Worm (Caenorhabditis elegans) whole organism, midembryonic: ENCODE results near the gene vps-33.2.

Experiments used
- T22C8.4 ChIP-seq: fragments of 200-800 bp; sonication (Bioruptor generic); IDR thresholded peaks from 2 replicates; pipeline ENCODE4 v1.3.6; 2022; ENCODE audit warnings: missing genetic modification characterization, missing compliant biosample characterization
- cog-1 ChIP-seq: sonication (generic microtip); optimal IDR thresholded peaks from 2 replicates; lab custom pipeline; 2016; ENCODE audit warnings: missing genetic modification characterization, missing compliant biosample characterization
- flt-1 ChIP-seq: fragments of 200-800 bp; sonication (Bioruptor generic); IDR thresholded peaks from 2 replicates; pipeline ENCODE4 v1.3.6; 2022; ENCODE audit warnings: missing genetic modification characterization, missing compliant biosample characterization
- klf-2 ChIP-seq: fragments of 200-800 bp; sonication (Bioruptor generic); conservative IDR thresholded peaks from 2 replicates; pipeline ENCODE4 v1.3.6; 2022; ENCODE audit warnings: missing genetic modification reagents, missing genetic modification characterization, missing compliant biosample characterization
- med-1 ChIP-seq: sonication (generic microtip); optimal IDR thresholded peaks from 2 replicates; lab custom pipeline; 2017; ENCODE audit warnings: missing genetic modification characterization, mild to moderate bottlenecking, missing compliant biosample characterization, antibody characterized with exemption, missing genetic modification reagents; ENCODE audit not compliant: insufficient read depth
- ref-1 ChIP-seq: fragments of 200-800 bp; sonication (Bioruptor generic); conservative IDR thresholded peaks from 2 replicates; pipeline ENCODE4 v1.3.6; 2022; ENCODE audit warnings: missing genetic modification reagents, missing genetic modification characterization, missing compliant biosample characterization
- tab-1 ChIP-seq: fragments of 200-800 bp; sonication (Bioruptor generic); IDR thresholded peaks from 2 replicates; pipeline ENCODE4 v1.3.6; 2022; ENCODE audit warnings: missing genetic modification characterization, missing compliant biosample characterization
- ztf-23 ChIP-seq: fragments of 200-800 bp; sonication (Bioruptor generic); IDR thresholded peaks from 2 replicates; pipeline ENCODE4 v1.3.6; 2022; ENCODE audit warnings: missing genetic modification reagents, missing genetic modification characterization, missing compliant biosample characterization
- ztf-29 ChIP-seq: fragments of 200-800 bp; sonication (Bioruptor generic); IDR thresholded peaks from 2 replicates; pipeline ENCODE4 v1.3.6; 2022; ENCODE audit warnings: missing genetic modification reagents, missing genetic modification characterization, missing compliant biosample characterization

The vps-33.2 gene

ce11 chrII:6568707-6569106 lies 32.3 kb upstream of the vps-33.2 start, which contains the start of gene sra-27:
Gene sra-27, plus strand, starts transcription at chrII:6569007.
- no peak for TF ChIP-seq flt-1
- no peak for TF ChIP-seq ztf-29 (GFP tag; lab: Robert Waterston, UW)
- TF ChIP-seq med-1 (GFP tag; lab: Kevin White, UChicago) = no peak
- TF ChIP-seq tab-1 = no peak
- no peak for TF ChIP-seq klf-2 (GFP tag; lab: Robert Waterston, UW)
- TF ChIP-seq ztf-23 (GFP tag; lab: Robert Waterston, UW) = no peak
- no peak for TF ChIP-seq ref-1 (GFP tag; lab: Robert Waterston, UW)
- no peak for TF ChIP-seq T22C8.4 (GFP tag; lab: Robert Waterston, UW)
- TF ChIP-seq cog-1 (tag; lab: Kevin White, UChicago) = no peak

ce11 chrII:6573677-6574076 lies 27.3 kb upstream of the vps-33.2 start, which contains the start of gene sra-28:
Gene sra-28, minus strand, starts transcription at chrII:6573777.
- no peak for TF ChIP-seq ztf-29 (GFP tag; lab: Robert Waterston, UW)
- no peak for TF ChIP-seq ztf-23 (GFP tag; lab: Robert Waterston, UW)

ce11 chrII:6575647-6576046 lies 25.4 kb upstream of the vps-33.2 start, which contains the start of gene sra-29:
Gene sra-29, minus strand, starts transcription at chrII:6575747.
- TF ChIP-seq klf-2 (GFP tag; lab: Robert Waterston, UW) = no peak
- no peak for TF ChIP-seq flt-1
- TF ChIP-seq ztf-23 (GFP tag; lab: Robert Waterston, UW) = no peak
- TF ChIP-seq tab-1 = no peak
- no peak for TF ChIP-seq med-1 (GFP tag; lab: Kevin White, UChicago)
- TF ChIP-seq T22C8.4 (GFP tag; lab: Robert Waterston, UW) = no peak
- no peak for TF ChIP-seq cog-1 (tag; lab: Kevin White, UChicago)

ce11 chrII:6578378-6578777 lies 22.6 kb upstream of the vps-33.2 start, which contains the start of gene sra-31:
Gene sra-31, minus strand, starts transcription at chrII:6578478.
- no peak for TF ChIP-seq ztf-29 (GFP tag; lab: Robert Waterston, UW)
- no peak for TF ChIP-seq flt-1
- no peak for TF ChIP-seq ref-1 (GFP tag; lab: Robert Waterston, UW)
- TF ChIP-seq T22C8.4 (GFP tag; lab: Robert Waterston, UW) = no peak
- no peak for TF ChIP-seq cog-1 (tag; lab: Kevin White, UChicago)
- TF ChIP-seq tab-1 = no peak

ce11 chrII:6581236-6581635 lies 19.8 kb upstream of the vps-33.2 start, which contains the start of gene C56C10.6:
Gene C56C10.6, minus strand, starts transcription at chrII:6581336.
- TF ChIP-seq flt-1 = no peak
- TF ChIP-seq ztf-23 (GFP tag; lab: Robert Waterston, UW) = no peak
- no peak for TF ChIP-seq klf-2 (GFP tag; lab: Robert Waterston, UW)
- no peak for TF ChIP-seq T22C8.4 (GFP tag; lab: Robert Waterston, UW)
- no peak for TF ChIP-seq ref-1 (GFP tag; lab: Robert Waterston, UW)
- TF ChIP-seq tab-1 = no peak
- TF ChIP-seq ztf-29 (GFP tag; lab: Robert Waterston, UW) = no peak
- no peak for TF ChIP-seq cog-1 (tag; lab: Kevin White, UChicago)

ce11 chrII:6582758-6583157 lies 18.3 kb upstream of the vps-33.2 start, which contains the start of gene C56C10.4:
Gene C56C10.4, plus strand, starts transcription at chrII:6583058.
- TF ChIP-seq tab-1 (no peak), ztf-29 (GFP tag; lab: Robert Waterston, UW) (no peak), flt-1 (no peak), med-1 (GFP tag; lab: Kevin White, UChicago) (no peak), ref-1 (GFP tag; lab: Robert Waterston, UW) (no peak), T22C8.4 (GFP tag; lab: Robert Waterston, UW) (no peak), cog-1 (tag; lab: Kevin White, UChicago) (no peak), ztf-23 (GFP tag; lab: Robert Waterston, UW) (no peak), klf-2 (GFP tag; lab: Robert Waterston, UW) (no peak)

- no peak for TF ChIP-seq klf-2 (GFP tag; lab: Robert Waterston, UW)
- TF ChIP-seq flt-1 = 0 out of 2 replicates have a peak, but pooled peaks have one; percentile 14
These were observed 13.6 kb upstream of the vps-33.2 start, which contains the start of gene C56C10.7 for ce11 chrII:6587264-6587870. Gene C56C10.7, minus strand, starts transcription at chrII:6587575.

- TF ChIP-seq med-1 (GFP tag; lab: Kevin White, UChicago) = peak; percentile 36
- TF ChIP-seq cog-1 (tag; lab: Kevin White, UChicago) = peak; percentile 84
- no peak for TF ChIP-seq klf-2 (GFP tag; lab: Robert Waterston, UW)
- 0 out of 2 replicates have a peak, but pooled peaks have one; percentile 61 for TF ChIP-seq flt-1
- TF ChIP-seq ztf-29 (GFP tag; lab: Robert Waterston, UW) = peak; percentile 73
- TF ChIP-seq ref-1 (GFP tag; lab: Robert Waterston, UW) = no peak
- no peak for TF ChIP-seq T22C8.4 (GFP tag; lab: Robert Waterston, UW)
- no peak for TF ChIP-seq tab-1
- TF ChIP-seq ztf-23 (GFP tag; lab: Robert Waterston, UW) = peak; percentile 100
These were observed 12.3 kb upstream of the vps-33.2 start, which contains the start of gene icd-1 for ce11 chrII:6588605-6589292. Gene icd-1, minus strand, starts transcription at chrII:6588655.

- TF ChIP-seq ztf-29 (GFP tag; lab: Robert Waterston, UW) = no peak
- no peak for TF ChIP-seq T22C8.4 (GFP tag; lab: Robert Waterston, UW)
- no peak for TF ChIP-seq ref-1 (GFP tag; lab: Robert Waterston, UW)
These were observed 11.6 kb upstream of the vps-33.2 start, which contains the start of gene vps-32.1 for ce11 chrII:6589408-6589807. Gene vps-32.1, plus strand, starts transcription at chrII:6589708.
